Worm (Caenorhabditis elegans) whole organism, L4 larva: ENCODE results near the gene srg-5.
A peak's percentile ranks its signal among the peaks of the same experiment; 100 is the strongest.

ENCODE experiments used
- F10B5.3 ChIP-seq: sonication (generic microtip); optimal IDR thresholded peaks from 2 replicates; lab custom pipeline; 2016; ENCODE audit warnings: mild to moderate bottlenecking, missing genetic modification characterization, missing compliant biosample characterization
- F26F4.8 ChIP-seq: fragments of 200-800 bp; sonication (Bioruptor generic); conservative IDR thresholded peaks from 2 replicates; pipeline ENCODE4 v1.3.6; 2022; ENCODE audit warnings: missing genetic modification characterization, missing compliant biosample characterization
- T26A8.4 ChIP-seq: fragments of 200-800 bp; sonication (Bioruptor generic); IDR thresholded peaks from 2 replicates; pipeline ENCODE4 v1.3.6; 2022; ENCODE audit warnings: missing genetic modification characterization, missing compliant biosample characterization
- Y75B8A.6 ChIP-seq: fragments of 200-800 bp; sonication (Bioruptor generic); IDR thresholded peaks from 2 replicates; pipeline ENCODE4 v1.3.6; 2022; ENCODE audit warnings: missing genetic modification reagents, missing genetic modification characterization, missing compliant biosample characterization
- aha-1 ChIP-seq: fragments of 150-350 bp; peaks from one replicate; lab custom pipeline; 2014; ENCODE audit warnings: missing biosample characterization, missing genetic modification characterization
- ama-1 ChIP-seq: fragments of 150-350 bp; optimal IDR thresholded peaks from 2 replicates; lab custom pipeline; 2014; ENCODE audit warnings: inconsistent platforms, mixed read lengths
- attf-4 ChIP-seq: sonication (generic microtip); optimal IDR thresholded peaks from 3 replicates; lab custom pipeline; 2017; ENCODE audit warnings: missing biosample characterization, missing genetic modification characterization
- ceh-20 ChIP-seq: fragments of 200-800 bp; sonication (Bioruptor generic); IDR thresholded peaks from 2 replicates; pipeline ENCODE4 v1.3.6; 2022; ENCODE audit warnings: missing genetic modification reagents, missing genetic modification characterization, missing compliant biosample characterization
- daf-12 ChIP-seq: fragments of 150-350 bp; optimal IDR thresholded peaks from 2 replicates; lab custom pipeline; 2014; ENCODE audit warnings: missing biosample characterization, missing genetic modification reagents, missing genetic modification characterization
- daf-16 ChIP-seq, 3 experiments: sonication (generic microtip); optimal IDR thresholded peaks; 2 replicates each; lab custom pipeline; 2016 to 2017; ENCODE audit warnings: missing genetic modification characterization in 3 of 3, missing genetic modification reagents in 3 of 3, mild to moderate bottlenecking in 2 of 3, missing compliant biosample characterization in 2 of 3, missing biosample characterization in 1 of 3, moderate library complexity in 1 of 3
- daf-8 ChIP-seq: fragments of 200-800 bp; sonication (Bioruptor generic); IDR thresholded peaks from 2 replicates; pipeline ENCODE4 v1.3.6; 2022; ENCODE audit warnings: missing genetic modification characterization, missing compliant biosample characterization
- dpl-1 ChIP-seq: fragments of 150-350 bp; optimal IDR thresholded peaks from 2 replicates; lab custom pipeline; 2014; ENCODE audit warnings: missing biosample characterization, missing genetic modification reagents, missing genetic modification characterization
- egl-27 ChIP-seq: sonication (generic microtip); optimal IDR thresholded peaks from 3 replicates; lab custom pipeline; 2017; ENCODE audit warnings: missing biosample characterization, missing genetic modification reagents, missing genetic modification characterization
- egl-43 ChIP-seq: fragments of 200-800 bp; sonication (Bioruptor generic); IDR thresholded peaks from 2 replicates; pipeline ENCODE4 v1.3.6; 2022; ENCODE audit warnings: missing genetic modification reagents, missing genetic modification characterization, missing compliant biosample characterization
- fkh-10 ChIP-seq: fragments of 150-350 bp; optimal IDR thresholded peaks from 2 replicates; lab custom pipeline; 2014; ENCODE audit warnings: missing biosample characterization, missing genetic modification reagents, missing genetic modification characterization
- hlh-11 ChIP-seq: fragments of 200-800 bp; sonication (Bioruptor generic); optimal IDR thresholded peaks from 2 replicates; lab custom pipeline; 2018; ENCODE audit warnings: mild to moderate bottlenecking, missing genetic modification characterization, missing compliant biosample characterization
- jun-1 ChIP-seq: fragments of 150-350 bp; optimal IDR thresholded peaks from 2 replicates; lab custom pipeline; 2014; ENCODE audit warnings: missing biosample characterization, missing genetic modification reagents, missing genetic modification characterization
- lin-13 ChIP-seq: fragments of 150-350 bp; optimal IDR thresholded peaks from 2 replicates; lab custom pipeline; 2014; ENCODE audit warnings: missing biosample characterization, missing genetic modification reagents, missing genetic modification characterization
- lin-38 ChIP-seq: fragments of 200-800 bp; sonication (Bioruptor generic); IDR thresholded peaks from 2 replicates; pipeline ENCODE4 v1.3.6; 2022; ENCODE audit warnings: missing genetic modification reagents, missing genetic modification characterization, missing compliant biosample characterization
- lin-39 ChIP-seq: fragments of 150-350 bp; optimal IDR thresholded peaks from 2 replicates; lab custom pipeline; 2014; ENCODE audit warnings: missing biosample characterization, missing genetic modification reagents, missing genetic modification characterization
- mdl-1 ChIP-seq, 2 experiments: fragments of 150-350 bp in 1 of 2; sonication (generic microtip) in 1 of 2; optimal IDR thresholded peaks; 2 replicates each; lab custom pipeline; 2014 to 2017; ENCODE audit warnings: missing biosample characterization in 2 of 2, missing genetic modification characterization in 2 of 2
- mep-1 ChIP-seq: fragments of 150-350 bp; sonication (generic microtip); optimal IDR thresholded peaks from 3 replicates; lab custom pipeline; 2014; ENCODE audit warnings: missing biosample characterization, missing genetic modification characterization
- mes-2 ChIP-seq: sonication (generic microtip); optimal IDR thresholded peaks from 2 replicates; lab custom pipeline; 2016; ENCODE audit warnings: missing genotype, mild to moderate bottlenecking, missing genetic modification characterization, missing compliant biosample characterization; ENCODE audit not compliant: poor library complexity, severe bottlenecking
- nhr-10 ChIP-seq: fragments of 150-350 bp; optimal IDR thresholded peaks from 2 replicates; lab custom pipeline; 2014; ENCODE audit warnings: missing biosample characterization, missing genetic modification characterization
- nhr-102 ChIP-seq: sonication (generic microtip); optimal IDR thresholded peaks from 2 replicates; lab custom pipeline; 2016; ENCODE audit warnings: mild to moderate bottlenecking, missing genetic modification characterization, moderate library complexity, missing compliant biosample characterization
- nhr-11 ChIP-seq: fragments of 150-350 bp; optimal IDR thresholded peaks from 2 replicates; lab custom pipeline; 2014; ENCODE audit warnings: missing biosample characterization, missing genetic modification characterization
- nhr-25 ChIP-seq: sonication (generic microtip); optimal IDR thresholded peaks from 2 replicates; lab custom pipeline; 2017; ENCODE audit warnings: missing genetic modification characterization, mild to moderate bottlenecking, missing compliant biosample characterization, antibody characterized with exemption, moderate library complexity, borderline replicate concordance; ENCODE audit not compliant: insufficient read depth
- nhr-48 ChIP-seq: sonication (generic microtip); optimal IDR thresholded peaks from 2 replicates; lab custom pipeline; 2016; ENCODE audit warnings: mild to moderate bottlenecking, missing genetic modification characterization, missing compliant biosample characterization
- nhr-77 ChIP-seq: fragments of 150-350 bp; optimal IDR thresholded peaks from 2 replicates; lab custom pipeline; 2014; ENCODE audit warnings: missing biosample characterization, missing genetic modification characterization
- sdz-12 ChIP-seq: fragments of 200-800 bp; sonication (Bioruptor generic); optimal IDR thresholded peaks from 2 replicates; lab custom pipeline; 2018; ENCODE audit warnings: mild to moderate bottlenecking, missing genetic modification characterization, missing compliant biosample characterization
- set-16 ChIP-seq: fragments of 200-800 bp; sonication (Bioruptor generic); IDR thresholded peaks from 2 replicates; pipeline ENCODE4 v1.3.6; 2022; ENCODE audit warnings: missing genetic modification reagents, missing genetic modification characterization, missing compliant biosample characterization
- snpc-4 ChIP-seq: fragments of 150-350 bp; optimal IDR thresholded peaks from 2 replicates; lab custom pipeline; 2014; ENCODE audit warnings: missing biosample characterization, missing genetic modification characterization
- unc-130 ChIP-seq: sonication (generic microtip); optimal IDR thresholded peaks from 2 replicates; lab custom pipeline; 2016; ENCODE audit warnings: missing genetic modification reagents, missing genetic modification characterization, missing compliant biosample characterization
- unc-62 ChIP-seq, 3 experiments: fragments of 150-350 bp in 1 of 3; sonication (generic microtip); optimal IDR thresholded peaks in 2 of 3; peaks in 1 of 3; 1 replicate in 1 of 3; 2 replicates in 2 of 3; lab custom pipeline; 2014 to 2017; ENCODE audit warnings: missing biosample characterization in 3 of 3, missing genetic modification characterization in 3 of 3, missing genetic modification reagents in 3 of 3, missing genotype in 1 of 3
- vab-7 ChIP-seq: fragments of 200-800 bp; sonication (Bioruptor generic); IDR thresholded peaks from 2 replicates; pipeline ENCODE4 v1.3.6; 2022; ENCODE audit warnings: missing genetic modification reagents, missing genetic modification characterization, missing compliant biosample characterization

Gene srg-5

ce11 chrIII:6303114-6303647 is 38.8 kb upstream of the srg-5 start, which contains the start of gene F47D12.9 (continued):
- TF ChIP-seq dpl-1 (GFP tag; lab: Kevin White, UChicago): peak; percentile 51
- TF ChIP-seq T26A8.4 (GFP tag; lab: Robert Waterston, UW): no peak
- peak; percentile 28 for TF ChIP-seq nhr-77 (tag; lab: Kevin White, UChicago)
- no peak for TF ChIP-seq daf-12 (tag; lab: Kevin White, UChicago)
- no peak for TF ChIP-seq vab-7
- no peak for TF ChIP-seq F10B5.3 (tag; lab: Kevin White, UChicago)
- peak; percentile 71 for TF ChIP-seq nhr-48 (tag; lab: Kevin White, UChicago)
- TF ChIP-seq mdl-1 (tag; optimal IDR thresholded peaks at IDR 0.05; lab: Kevin White, UChicago): peak; percentile 26 to 85
- TF ChIP-seq nhr-11: peak; percentile 72

ce11 chrIII:6300297-6300696 is 36.0 kb upstream of the srg-5 start:
- TF ChIP-seq daf-8 (GFP tag; lab: Robert Waterston, UW) (no peak), jun-1 (tag; lab: Kevin White, UChicago) (no peak), aha-1 (peak; percentile 98), ama-1 (lab: Kevin White, UChicago) (peak; percentile 5), nhr-102 (tag; lab: Kevin White, UChicago) (no peak), nhr-10 (tag; lab: Kevin White, UChicago) (no peak)

ce11 chrIII:6298131-6298530 is 33.8 kb upstream of the srg-5 start, which contains the start of gene F47D12.3:
TSS of gene F47D12.3 (plus strand) at chrIII:6298461.
- peak; percentile 18; the same call in 1 of the 2 replicates for TF ChIP-seq ceh-20
- TF ChIP-seq unc-62 (GFP tag; optimal IDR thresholded peaks at IDR 0.05 in 1 of 2; lab: Kevin White, UChicago): peak in 1 of 2 experiments; percentile 97
- no peak for TF ChIP-seq unc-62 (tag; optimal IDR thresholded peaks at IDR 0.05; lab: Kevin White, UChicago)
- TF ChIP-seq lin-38 (GFP tag; lab: Robert Waterston, UW): no peak
- TF ChIP-seq, all 104 proteins: peak for 2

- no peak for TF ChIP-seq nhr-25 (tag; lab: Kevin White, UChicago)
- TF ChIP-seq dpl-1 (GFP tag; lab: Kevin White, UChicago): no peak
- TF ChIP-seq daf-16 (GFP tag; optimal IDR thresholded peaks at IDR 0.05; lab: Kevin White, UChicago): no peak
- TF ChIP-seq daf-16 (tag; optimal IDR thresholded peaks at IDR 0.05; lab: Kevin White, UChicago): no peak
- TF ChIP-seq lin-13 (GFP tag; lab: Kevin White, UChicago): no peak
- TF ChIP-seq F26F4.8 (GFP tag; lab: Robert Waterston, UW): no peak
- no peak for TF ChIP-seq hlh-11
- TF ChIP-seq set-16: no peak
- TF ChIP-seq lin-39 (tag; lab: Kevin White, UChicago): no peak
- peak in 1 of 2 experiments; percentile 91 for TF ChIP-seq unc-62 (GFP tag; optimal IDR thresholded peaks at IDR 0.05 in 1 of 2; lab: Kevin White, UChicago)
- TF ChIP-seq unc-62 (tag; optimal IDR thresholded peaks at IDR 0.05; lab: Kevin White, UChicago): no peak
- TF ChIP-seq egl-43 (GFP tag; lab: Robert Waterston, UW): no peak
- TF ChIP-seq mep-1: no peak
- peak; percentile 20 for TF ChIP-seq fkh-10
- TF ChIP-seq Y75B8A.6 (GFP tag; lab: Robert Waterston, UW): no peak
- TF ChIP-seq ama-1 (lab: Kevin White, UChicago): no peak
- TF ChIP-seq attf-4 (tag; lab: Kevin White, UChicago): no peak
Observed at ce11 chrIII:6297599-6297998, 33.3 kb upstream of the srg-5 start.

ce11 chrIII:6295972-6296700 is 31.8 kb upstream of the srg-5 start, which contains the start of gene F47D12.7:
TSS of gene F47D12.7 (minus strand) at chrIII:6296022.
- TF ChIP-seq sdz-12 (GFP tag; lab: Kevin White, UChicago) (no peak), egl-27 (tag; lab: Kevin White, UChicago) (no peak), unc-62 (GFP tag; optimal IDR thresholded peaks at IDR 0.05 in 1 of 2; lab: Kevin White, UChicago) (peak in 1 of 2 experiments; percentile 97), unc-62 (tag; optimal IDR thresholded peaks at IDR 0.05; lab: Kevin White, UChicago) (no peak), mes-2 (no peak), unc-130 (GFP tag; lab: Kevin White, UChicago) (no peak), snpc-4 (tag; lab: Kevin White, UChicago) (no peak), ceh-20 (0 out of 2 replicates have a peak, but pooled peaks have one; percentile 15), nhr-11 (no peak)
- TF ChIP-seq, all 104 proteins: peak for 2
